Fruit fly (Drosophila melanogaster) whole organism, prepupa: ENCODE results near the gene CG13920.
A peak's percentile ranks its signal among the peaks of the same experiment; 100 is the strongest.

Experiments
- CG10631 ChIP-seq: fragments of 200-800 bp; sonication (Bioruptor generic); optimal IDR thresholded peaks from 2 replicates; lab custom pipeline; 2016; ENCODE audit warnings: missing biosample characterization, missing genetic modification characterization
- CG11294 ChIP-seq: fragments of 200-800 bp; sonication (Bioruptor generic); IDR thresholded peaks from 2 replicates; pipeline ENCODE4 v1.3.6; 2022; ENCODE audit warnings: missing biosample characterization, missing genetic modification characterization
- CG11762 ChIP-seq: fragments of 200-800 bp; sonication (Bioruptor generic); optimal IDR thresholded peaks from 3 replicates; lab custom pipeline; 2016; ENCODE audit warnings: missing biosample characterization, missing genetic modification characterization; ENCODE audit not compliant: insufficient read depth
- CG11902 ChIP-seq: fragments of 200-800 bp; sonication (Bioruptor generic); optimal IDR thresholded peaks from 3 replicates; lab custom pipeline; 2016; ENCODE audit warnings: missing biosample characterization, missing genetic modification characterization
- CG1621 ChIP-seq: fragments of 200-800 bp; sonication (Bioruptor generic); optimal IDR thresholded peaks from 3 replicates; lab custom pipeline; 2018; ENCODE audit warnings: missing biosample characterization, mild to moderate bottlenecking, missing genetic modification characterization
- CG16779 ChIP-seq: fragments of 200-800 bp; sonication (Bioruptor generic); optimal IDR thresholded peaks from 3 replicates; lab custom pipeline; 2017; ENCODE audit warnings: missing biosample characterization, mild to moderate bottlenecking, missing genetic modification characterization
- CG3032 ChIP-seq: fragments of 200-800 bp; optimal IDR thresholded peaks from 2 replicates; lab custom pipeline; 2019; ENCODE audit warnings: missing biosample characterization, mild to moderate bottlenecking, missing genetic modification characterization, moderate library complexity
- CG31627 ChIP-seq: fragments of 200-800 bp; sonication (Bioruptor generic); optimal IDR thresholded peaks from 3 replicates; lab custom pipeline; 2016; ENCODE audit warnings: missing biosample characterization, missing genetic modification characterization
- CG32006 ChIP-seq: fragments of 200-800 bp; sonication (Bioruptor generic); optimal IDR thresholded peaks from 3 replicates; lab custom pipeline; 2017; ENCODE audit warnings: missing biosample characterization, mild to moderate bottlenecking, missing genetic modification characterization
- CG34406 ChIP-seq: fragments of 200-800 bp; sonication (Bioruptor generic); optimal IDR thresholded peaks from 3 replicates; lab custom pipeline; 2016; ENCODE audit warnings: missing biosample characterization, missing genetic modification characterization
- CG4318 ChIP-seq: fragments of 200-800 bp; sonication (Bioruptor generic); optimal IDR thresholded peaks from 3 replicates; lab custom pipeline; 2017; ENCODE audit warnings: missing biosample characterization, mild to moderate bottlenecking, missing genetic modification characterization
- CG6163 ChIP-seq: fragments of 200-800 bp; sonication (Bioruptor generic); IDR thresholded peaks from 3 replicates; pipeline ENCODE4 v1.3.6; 2022; ENCODE audit warnings: missing biosample characterization, missing genetic modification characterization
- CG6276 ChIP-seq: fragments of 200-800 bp; sonication (Bioruptor generic); optimal IDR thresholded peaks from 2 replicates; lab custom pipeline; 2017; ENCODE audit warnings: missing biosample characterization, mild to moderate bottlenecking, missing genetic modification characterization
- CG6792 ChIP-seq: fragments of 200-800 bp; sonication (Bioruptor generic); optimal IDR thresholded peaks from 3 replicates; lab custom pipeline; 2016; ENCODE audit warnings: missing biosample characterization, missing genetic modification characterization
- CG6808 ChIP-seq: fragments of 200-800 bp; sonication (Bioruptor generic); optimal IDR thresholded peaks from 3 replicates; lab custom pipeline; 2017; ENCODE audit warnings: missing biosample characterization, missing genetic modification characterization, mild to moderate bottlenecking, moderate library complexity, missing genetic modification reagents
- CG6854 ChIP-seq: fragments of 200-800 bp; sonication (Bioruptor generic); optimal IDR thresholded peaks from 2 replicates; lab custom pipeline; 2017; ENCODE audit warnings: missing biosample characterization, mild to moderate bottlenecking, missing genetic modification characterization
- CG7368 ChIP-seq: fragments of 200-800 bp; sonication (Bioruptor generic); optimal IDR thresholded peaks from 3 replicates; lab custom pipeline; 2016; ENCODE audit warnings: missing biosample characterization, missing genetic modification characterization
- CG8119 ChIP-seq: fragments of 200-800 bp; sonication (Bioruptor generic); IDR thresholded peaks from 3 replicates; pipeline ENCODE4 v1.3.6; 2022; ENCODE audit warnings: missing biosample characterization, missing genetic modification characterization
- CG8319 ChIP-seq: fragments of 200-800 bp; sonication (Bioruptor generic); optimal IDR thresholded peaks from 3 replicates; lab custom pipeline; 2016; ENCODE audit warnings: missing biosample characterization, missing genetic modification characterization
- CG8632 ChIP-seq: fragments of 200-800 bp; sonication (Bioruptor generic); optimal IDR thresholded peaks from 3 replicates; lab custom pipeline; 2016; ENCODE audit warnings: missing biosample characterization, missing genetic modification characterization
- CG9139 ChIP-seq: fragments of 200-800 bp; sonication (Bioruptor generic); optimal IDR thresholded peaks from 3 replicates; lab custom pipeline; 2017; ENCODE audit warnings: missing biosample characterization, mild to moderate bottlenecking, missing genetic modification characterization
- Eip75B ChIP-seq: fragments of 200-800 bp; sonication (Bioruptor generic); optimal IDR thresholded peaks from 3 replicates; lab custom pipeline; 2016; ENCODE audit warnings: missing biosample characterization, missing genetic modification characterization
- Eip78C ChIP-seq: fragments of 200-800 bp; sonication (Bioruptor generic); peaks from one replicate; lab custom pipeline; 2016; ENCODE audit warnings: missing biosample characterization, missing genetic modification characterization
- Eip93F ChIP-seq: fragments of 200-800 bp; sonication (Bioruptor generic); optimal IDR thresholded peaks from 2 replicates; lab custom pipeline; 2016; ENCODE audit warnings: missing biosample characterization, mild to moderate bottlenecking, missing genetic modification characterization
- Ets21C ChIP-seq: fragments of 200-800 bp; sonication (Bioruptor generic); optimal IDR thresholded peaks from 3 replicates; lab custom pipeline; 2016; ENCODE audit warnings: missing biosample characterization, missing genetic modification characterization
- Ets96B ChIP-seq: fragments of 200-800 bp; optimal IDR thresholded peaks from 2 replicates; lab custom pipeline; 2019; ENCODE audit warnings: missing biosample characterization, mild to moderate bottlenecking, missing genetic modification characterization, moderate library complexity
- Gug ChIP-seq: fragments of 200-800 bp; sonication (Bioruptor generic); IDR thresholded peaks from 2 replicates; pipeline ENCODE4 v1.3.6; 2022; ENCODE audit warnings: missing biosample characterization, missing genetic modification characterization
- Hr38 ChIP-seq: sonication (Bioruptor generic); optimal IDR thresholded peaks from 2 replicates; lab custom pipeline; 2016; ENCODE audit warnings: missing biosample characterization, missing genetic modification characterization
- Hr39 ChIP-seq: fragments of 200-800 bp; sonication (Bioruptor generic); optimal IDR thresholded peaks from 2 replicates; lab custom pipeline; 2016; ENCODE audit warnings: missing biosample characterization, missing genetic modification characterization
- Hr4 ChIP-seq: fragments of 200-800 bp; sonication (Bioruptor generic); optimal IDR thresholded peaks from 3 replicates; lab custom pipeline; 2016; ENCODE audit warnings: missing biosample characterization, missing genetic modification characterization
- Lpt ChIP-seq: fragments of 200-800 bp; sonication (Bioruptor generic); optimal IDR thresholded peaks from 3 replicates; lab custom pipeline; 2016; ENCODE audit warnings: missing biosample characterization, missing genetic modification characterization
- Met ChIP-seq: fragments of 200-800 bp; sonication (Bioruptor generic); optimal IDR thresholded peaks from 3 replicates; lab custom pipeline; 2016; ENCODE audit warnings: missing biosample characterization, missing genetic modification characterization
- Smox ChIP-seq: fragments of 200-800 bp; sonication (Bioruptor generic); optimal IDR thresholded peaks from 3 replicates; lab custom pipeline; 2016; ENCODE audit warnings: missing biosample characterization, missing genetic modification characterization
- Sox102F ChIP-seq: fragments of 200-800 bp; sonication (Bioruptor generic); optimal IDR thresholded peaks from 2 replicates; lab custom pipeline; 2016; ENCODE audit warnings: missing biosample characterization, mild to moderate bottlenecking, missing genetic modification characterization
- Sox14 ChIP-seq: fragments of 200-800 bp; sonication (Bioruptor generic); optimal IDR thresholded peaks from 3 replicates; lab custom pipeline; 2016; ENCODE audit warnings: missing biosample characterization, missing genetic modification characterization
- Sox15 ChIP-seq: fragments of 200-800 bp; sonication (Bioruptor generic); optimal IDR thresholded peaks from 3 replicates; lab custom pipeline; 2016; ENCODE audit warnings: missing biosample characterization, missing genetic modification characterization
- achi ChIP-seq: fragments of 200-800 bp; sonication (Bioruptor generic); optimal IDR thresholded peaks from 3 replicates; lab custom pipeline; 2016; ENCODE audit warnings: missing biosample characterization, missing genetic modification characterization
- acj6 ChIP-seq: fragments of 200-800 bp; sonication (Bioruptor generic); optimal IDR thresholded peaks from 3 replicates; lab custom pipeline; 2016; ENCODE audit warnings: missing biosample characterization, missing genetic modification characterization
- cyc ChIP-seq: fragments of 200-800 bp; sonication (Bioruptor generic); optimal IDR thresholded peaks from 3 replicates; lab custom pipeline; 2016; ENCODE audit warnings: missing biosample characterization, missing genetic modification characterization
- dac ChIP-seq: fragments of 200-800 bp; sonication (Bioruptor generic); optimal IDR thresholded peaks from 2 replicates; lab custom pipeline; 2017; ENCODE audit warnings: missing biosample characterization, mild to moderate bottlenecking, missing genetic modification characterization
- eg ChIP-seq: fragments of 200-800 bp; sonication (Bioruptor generic); IDR thresholded peaks from 3 replicates; pipeline ENCODE4 v1.3.6; 2022; ENCODE audit warnings: missing biosample characterization, missing genetic modification characterization
- esn ChIP-seq: fragments of 200-800 bp; sonication (Bioruptor generic); optimal IDR thresholded peaks from 2 replicates; lab custom pipeline; 2016; ENCODE audit warnings: missing biosample characterization, mild to moderate bottlenecking, missing genetic modification characterization, moderate library complexity
- fd59A ChIP-seq: fragments of 200-800 bp; sonication (Bioruptor generic); optimal IDR thresholded peaks from 2 replicates; lab custom pipeline; 2017; ENCODE audit warnings: missing biosample characterization, mild to moderate bottlenecking, missing genetic modification characterization, missing genetic modification reagents
- fd85E ChIP-seq: fragments of 200-800 bp; sonication (Bioruptor generic); optimal IDR thresholded peaks from 3 replicates; lab custom pipeline; 2016; ENCODE audit warnings: missing biosample characterization, missing genetic modification characterization
- fkh ChIP-seq: fragments of 200-800 bp; sonication (Bioruptor generic); optimal IDR thresholded peaks from 3 replicates; lab custom pipeline; 2017; ENCODE audit warnings: missing biosample characterization, mild to moderate bottlenecking, missing genetic modification characterization, moderate library complexity
- lz ChIP-seq: fragments of 200-800 bp; sonication (Bioruptor generic); optimal IDR thresholded peaks from 3 replicates; lab custom pipeline; 2016; ENCODE audit warnings: missing biosample characterization, missing genetic modification characterization
- net ChIP-seq: fragments of 200-800 bp; sonication (Bioruptor generic); optimal IDR thresholded peaks from 3 replicates; lab custom pipeline; 2016; ENCODE audit warnings: missing biosample characterization, missing genetic modification characterization
- pdm3 ChIP-seq: fragments of 200-800 bp; sonication (Bioruptor generic); optimal IDR thresholded peaks from 3 replicates; lab custom pipeline; 2016; ENCODE audit warnings: missing biosample characterization, missing genetic modification characterization
- salr ChIP-seq, 2 experiments: fragments of 200-800 bp; sonication (Bioruptor generic); optimal IDR thresholded peaks; 3 replicates each; lab custom pipeline; 2016 to 2018; ENCODE audit warnings: missing biosample characterization in 2 of 2, missing genetic modification characterization in 2 of 2, mild to moderate bottlenecking in 1 of 2
- spab ChIP-seq: fragments of 200-800 bp; sonication (Bioruptor generic); optimal IDR thresholded peaks from 2 replicates; lab custom pipeline; 2017; ENCODE audit warnings: missing biosample characterization, mild to moderate bottlenecking, missing genetic modification characterization, missing genetic modification reagents
- ss ChIP-seq, 2 experiments: fragments of 200-800 bp; sonication (Bioruptor generic); optimal IDR thresholded peaks; 2 replicates in 1 of 2; 3 replicates in 1 of 2; lab custom pipeline; 2017 to 2018; ENCODE audit warnings: mild to moderate bottlenecking in 2 of 2, missing biosample characterization in 2 of 2, missing genetic modification characterization in 2 of 2, moderate library complexity in 1 of 2
- svp ChIP-seq: fragments of 200-800 bp; sonication (Bioruptor generic); peaks from one replicate; lab custom pipeline; 2016; ENCODE audit warnings: missing biosample characterization, missing genetic modification characterization
- topi ChIP-seq: fragments of 200-800 bp; sonication (Bioruptor generic); optimal IDR thresholded peaks from 3 replicates; lab custom pipeline; 2016; ENCODE audit warnings: missing biosample characterization, missing genetic modification characterization

The CG13920 gene

dm6 chr3L:1618116-1618727 is 30.5 kb upstream of the CG13920 start, which contains the start of the genes CG13926, ABCB7 and CG33230:
TSS of gene CG13926 (minus strand) at chr3L:1618158.
TSS of gene ABCB7 (plus strand) at chr3L:1618414.
TSS of gene CG33230 (plus strand) at chr3L:1618414.
- no peak for TF ChIP-seq acj6 (GFP tag; lab: Kevin White, UChicago)
- TF ChIP-seq Smox (GFP tag; lab: Kevin White, UChicago) = peak; percentile 23
- no peak for TF ChIP-seq Ets96B
- peak; percentile 84 for TF ChIP-seq svp (GFP tag; lab: Kevin White, UChicago)
- TF ChIP-seq dac (GFP tag; lab: Kevin White, UChicago) = no peak
- TF ChIP-seq CG6792 (GFP tag; lab: Kevin White, UChicago) = no peak
- TF ChIP-seq CG3032 (tag; lab: Kevin White, UChicago) = no peak
- TF ChIP-seq CG10631 (GFP tag; lab: Kevin White, UChicago) = no peak
- TF ChIP-seq topi (GFP tag; lab: Kevin White, UChicago) = no peak
- peak; percentile 27 for TF ChIP-seq achi (GFP tag; lab: Kevin White, UChicago)
- no peak for TF ChIP-seq Sox15
- TF ChIP-seq CG8119 (GFP tag; lab: Robert Waterston, UW) = no peak
- no peak for TF ChIP-seq CG9139 (GFP tag; lab: Kevin White, UChicago)
- no peak for TF ChIP-seq Lpt (GFP tag; lab: Kevin White, UChicago)
- no peak for TF ChIP-seq CG6808 (GFP tag; lab: Kevin White, UChicago)
- TF ChIP-seq CG4318 (GFP tag; lab: Kevin White, UChicago) = no peak
- TF ChIP-seq CG1621 = no peak
- peak; percentile 44 for TF ChIP-seq CG11902 (GFP tag; lab: Kevin White, UChicago)
- no peak for TF ChIP-seq CG8319 (GFP tag; lab: Kevin White, UChicago)
- no peak for TF ChIP-seq CG8632 (GFP tag; lab: Kevin White, UChicago)
- TF ChIP-seq Eip93F (GFP tag; lab: Kevin White, UChicago) = no peak
- no peak for TF ChIP-seq spab (GFP tag; lab: Kevin White, UChicago)
- TF ChIP-seq fd85E = no peak
- no peak for TF ChIP-seq fd59A (GFP tag; lab: Kevin White, UChicago)
- no peak for TF ChIP-seq net (GFP tag; lab: Kevin White, UChicago)
- peak; percentile 23 for TF ChIP-seq CG32006 (GFP tag; lab: Kevin White, UChicago)
- TF ChIP-seq eg (GFP tag; lab: Robert Waterston, UW) = no peak
- TF ChIP-seq CG6854 = peak; percentile 11
- peak; percentile 47 for TF ChIP-seq Sox14 (GFP tag; lab: Kevin White, UChicago)
- TF ChIP-seq CG34406 (GFP tag; lab: Kevin White, UChicago) = no peak
- no peak for TF ChIP-seq Hr38 (GFP tag; lab: Kevin White, UChicago)
- TF ChIP-seq Hr39 (GFP tag; lab: Kevin White, UChicago) = peak; percentile 57
- 0 out of 3 replicates have a peak, but pooled peaks have one; percentile 28 for TF ChIP-seq CG6163 (GFP tag; lab: Robert Waterston, UW)
- TF ChIP-seq Eip78C (GFP tag; lab: Kevin White, UChicago) = no peak
- TF ChIP-seq Ets21C (GFP tag; lab: Kevin White, UChicago) = no peak
- TF ChIP-seq CG11762 (GFP tag; lab: Kevin White, UChicago) = no peak
- TF ChIP-seq salr (GFP tag; optimal IDR thresholded peaks at IDR 0.05; lab: Kevin White, UChicago) = no peak
- TF ChIP-seq pdm3 (GFP tag; lab: Kevin White, UChicago) = no peak
- TF ChIP-seq Hr4 (GFP tag; lab: Kevin White, UChicago) = no peak
- TF ChIP-seq CG7368 = no peak
- no peak for TF ChIP-seq esn (GFP tag; lab: Kevin White, UChicago)
- TF ChIP-seq Met (GFP tag; lab: Kevin White, UChicago) = no peak
- TF ChIP-seq ss (GFP tag; optimal IDR thresholded peaks at IDR 0.05; lab: Kevin White, UChicago) = peak in 1 of 2 experiments; percentile 36
- TF ChIP-seq CG11294 (GFP tag; lab: Robert Waterston, UW) = no peak
- no peak for TF ChIP-seq CG16779
- TF ChIP-seq Sox102F (GFP tag; lab: Kevin White, UChicago) = no peak
- TF ChIP-seq CG6276 (GFP tag; lab: Kevin White, UChicago) = no peak
- TF ChIP-seq CG31627 (GFP tag; lab: Kevin White, UChicago) = peak; percentile 10
- TF ChIP-seq Eip75B = peak; percentile 45
- peak; percentile 31 for TF ChIP-seq lz
- TF ChIP-seq Gug = no peak
- TF ChIP-seq fkh (GFP tag; lab: Kevin White, UChicago) = no peak
- TF ChIP-seq cyc (GFP tag; lab: Kevin White, UChicago) = peak; percentile 49
